Fruit fly (Drosophila melanogaster) Kc167 (cell line): ENCODE results near the gene CG8664.

Experiments
- h ChIP-seq: fragments of >200 bp; optimal IDR thresholded peaks from 3 replicates; lab custom pipeline; 2018; ENCODE audit warnings: missing external identifiers
- ttk ChIP-seq: sonication (Bioruptor generic); optimal IDR thresholded peaks from 2 replicates; lab custom pipeline; 2017; ENCODE audit warnings: missing external identifiers

DNA sequence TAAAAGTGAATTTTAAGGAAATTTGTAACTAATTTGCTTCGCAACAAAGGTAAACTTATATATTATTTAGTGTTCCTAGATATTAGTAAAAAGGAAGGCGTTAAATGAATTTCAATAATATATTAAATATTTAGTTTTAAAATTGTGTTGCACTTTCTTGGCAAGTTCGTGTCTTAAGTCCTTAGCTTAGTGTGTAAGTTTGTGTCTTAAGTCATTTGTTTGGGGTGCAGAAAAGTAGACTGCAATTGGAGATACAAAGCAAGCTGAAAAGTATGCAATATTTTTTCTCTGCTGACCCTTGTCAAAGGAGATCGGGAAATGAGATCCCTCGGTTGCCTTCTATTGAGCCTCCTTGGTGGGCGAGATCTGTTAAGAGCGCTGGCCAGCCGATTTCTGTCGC is 20.5 kb downstream of the CG8664 start:
- TF ChIP-seq h (no peak), ttk (lab: Kevin White, UChicago) (no peak)
